Worm (Caenorhabditis elegans) whole organism, mixed stage, embryonic: ENCODE measurements around the gene samp-1.
A peak's percentile ranks its signal among the peaks of the same experiment; 100 is the strongest.

Experiments used
- M03D4.4 ChIP-seq: sonication (generic microtip); optimal IDR thresholded peaks from 2 replicates; lab custom pipeline; 2017; ENCODE audit warnings: mild to moderate bottlenecking, missing genetic modification characterization, missing compliant biosample characterization
- bed-3 ChIP-seq: fragments of 200-800 bp; sonication (Bioruptor generic); optimal IDR thresholded peaks from 3 replicates; lab custom pipeline; 2018; ENCODE audit warnings: mild to moderate bottlenecking, missing genetic modification characterization, moderate library complexity, missing compliant biosample characterization
- blmp-1 ChIP-seq: fragments of 150-350 bp; optimal IDR thresholded peaks from 2 replicates; lab custom pipeline; 2014; ENCODE audit warnings: missing biosample characterization, missing genetic modification characterization
- ceh-39 ChIP-seq: fragments of 150-350 bp; optimal IDR thresholded peaks from 2 replicates; lab custom pipeline; 2014; ENCODE audit warnings: missing biosample characterization, missing genetic modification characterization
- ceh-43 ChIP-seq: fragments of 200-800 bp; sonication (Bioruptor generic); optimal IDR thresholded peaks from 2 replicates; lab custom pipeline; 2018; ENCODE audit warnings: mild to moderate bottlenecking, missing genetic modification characterization, moderate library complexity, missing compliant biosample characterization
- ceh-83 ChIP-seq: fragments of 200-800 bp; sonication (Bioruptor generic); optimal IDR thresholded peaks from 2 replicates; lab custom pipeline; 2018; ENCODE audit warnings: mild to moderate bottlenecking, missing genetic modification characterization, missing compliant biosample characterization
- ces-1 ChIP-seq: fragments of 150-350 bp; optimal IDR thresholded peaks from 2 replicates; lab custom pipeline; 2014; ENCODE audit warnings: missing biosample characterization, missing genetic modification reagents, missing genetic modification characterization
- cnd-1 ChIP-seq: fragments of 200-800 bp; sonication (Bioruptor generic); optimal IDR thresholded peaks from 2 replicates; lab custom pipeline; 2018; ENCODE audit warnings: mild to moderate bottlenecking, missing genetic modification characterization, missing compliant biosample characterization
- drap-1 ChIP-seq: fragments of 200-800 bp; sonication (Bioruptor generic); optimal IDR thresholded peaks from 3 replicates; lab custom pipeline; 2018; ENCODE audit warnings: mild to moderate bottlenecking, missing genetic modification characterization, missing compliant biosample characterization
- elt-1 ChIP-seq: sonication (generic microtip); optimal IDR thresholded peaks from 2 replicates; lab custom pipeline; 2017; ENCODE audit warnings: missing genetic modification characterization, mild to moderate bottlenecking, missing compliant biosample characterization, antibody characterized with exemption, moderate library complexity, borderline replicate concordance; ENCODE audit not compliant: insufficient read depth
- elt-3 ChIP-seq: fragments of 150-350 bp; optimal IDR thresholded peaks from 2 replicates; lab custom pipeline; 2014; ENCODE audit warnings: missing biosample characterization, missing genetic modification characterization
- flh-1 ChIP-seq: fragments of 200-800 bp; sonication (Bioruptor generic); optimal IDR thresholded peaks from 2 replicates; lab custom pipeline; 2018; ENCODE audit warnings: mild to moderate bottlenecking, missing genetic modification characterization, moderate library complexity, missing compliant biosample characterization
- ham-2 ChIP-seq: fragments of 200-800 bp; sonication (Bioruptor generic); optimal IDR thresholded peaks from 2 replicates; lab custom pipeline; 2018; ENCODE audit warnings: mild to moderate bottlenecking, missing genetic modification characterization, missing compliant biosample characterization
- hlh-1 ChIP-seq: fragments of 150-350 bp; optimal IDR thresholded peaks from 2 replicates; lab custom pipeline; 2014; ENCODE audit warnings: missing biosample characterization, missing genetic modification reagents, missing genetic modification characterization
- lin-13 ChIP-seq: fragments of 150-350 bp; optimal IDR thresholded peaks from 2 replicates; lab custom pipeline; 2014; ENCODE audit warnings: missing biosample characterization, missing genetic modification characterization
- lin-32 ChIP-seq: fragments of 200-800 bp; sonication (Bioruptor generic); optimal IDR thresholded peaks from 2 replicates; lab custom pipeline; 2018; ENCODE audit warnings: mild to moderate bottlenecking, missing genetic modification characterization, missing compliant biosample characterization
- lsy-2 ChIP-seq: fragments of 150-350 bp; optimal IDR thresholded peaks from 2 replicates; lab custom pipeline; 2014; ENCODE audit warnings: missing biosample characterization, missing genetic modification characterization
- mab-5 ChIP-seq: fragments of 150-350 bp; optimal IDR thresholded peaks from 2 replicates; lab custom pipeline; 2014; ENCODE audit warnings: missing biosample characterization, missing genetic modification characterization
- mep-1 ChIP-seq: fragments of 150-350 bp; optimal IDR thresholded peaks from 2 replicates; lab custom pipeline; 2017; ENCODE audit warnings: missing biosample characterization, missing genetic modification reagents, missing genetic modification characterization, inconsistent platforms
- mls-2 ChIP-seq: sonication (generic microtip); optimal IDR thresholded peaks from 2 replicates; lab custom pipeline; 2016; ENCODE audit warnings: mild to moderate bottlenecking, missing genetic modification characterization, moderate library complexity, missing compliant biosample characterization
- nhr-12 ChIP-seq: fragments of 150-350 bp; optimal IDR thresholded peaks from 2 replicates; lab custom pipeline; 2014; ENCODE audit warnings: missing biosample characterization, missing genetic modification characterization
- nhr-2 ChIP-seq: fragments of 150-350 bp; optimal IDR thresholded peaks from 2 replicates; lab custom pipeline; 2014; ENCODE audit warnings: missing biosample characterization, missing genetic modification characterization
- nhr-237 ChIP-seq: fragments of 150-350 bp; optimal IDR thresholded peaks from 2 replicates; lab custom pipeline; 2014; ENCODE audit warnings: missing biosample characterization, missing genetic modification characterization
- nhr-28 ChIP-seq: fragments of 150-350 bp; optimal IDR thresholded peaks from 2 replicates; lab custom pipeline; 2014; ENCODE audit warnings: missing biosample characterization, missing genetic modification characterization
- nhr-76 ChIP-seq: sonication (generic microtip); optimal IDR thresholded peaks from 2 replicates; lab custom pipeline; 2017; ENCODE audit warnings: missing biosample characterization, missing genetic modification characterization
- pha-4 ChIP-seq: fragments of 150-350 bp; optimal IDR thresholded peaks from 2 replicates; lab custom pipeline; 2018; ENCODE audit warnings: missing biosample characterization, missing genetic modification reagents, missing genetic modification characterization
- sem-2 ChIP-seq: fragments of 200-800 bp; sonication (Bioruptor generic); optimal IDR thresholded peaks from 2 replicates; lab custom pipeline; 2018; ENCODE audit warnings: mild to moderate bottlenecking, missing genetic modification characterization, missing compliant biosample characterization
- snpc-4 ChIP-seq: fragments of 150-350 bp; optimal IDR thresholded peaks from 2 replicates; lab custom pipeline; 2014; ENCODE audit warnings: missing biosample characterization, missing genetic modification characterization
- sptf-1 ChIP-seq: sonication (generic microtip); optimal IDR thresholded peaks from 2 replicates; lab custom pipeline; 2017; ENCODE audit warnings: mild to moderate bottlenecking, missing genetic modification characterization, moderate library complexity, missing compliant biosample characterization
- tbx-8 ChIP-seq: fragments of 200-800 bp; sonication (Bioruptor generic); optimal IDR thresholded peaks from 2 replicates; lab custom pipeline; 2018; ENCODE audit warnings: mild to moderate bottlenecking, missing genetic modification characterization, moderate library complexity, missing compliant biosample characterization
- unc-120 ChIP-seq: sonication (generic microtip); optimal IDR thresholded peaks from 2 replicates; lab custom pipeline; 2017; ENCODE audit warnings: missing genetic modification characterization, missing compliant biosample characterization; ENCODE audit not compliant: poor library complexity, severe bottlenecking
- unc-39 ChIP-seq: fragments of 150-350 bp; optimal IDR thresholded peaks from 2 replicates; lab custom pipeline; 2014; ENCODE audit warnings: missing biosample characterization, missing genetic modification characterization
- unc-62 ChIP-seq: fragments of 150-350 bp; optimal IDR thresholded peaks from 2 replicates; lab custom pipeline; 2014; ENCODE audit warnings: missing biosample characterization, missing genetic modification reagents, missing genetic modification characterization
- zip-8 ChIP-seq: fragments of 150-350 bp; optimal IDR thresholded peaks from 2 replicates; lab custom pipeline; 2014; ENCODE audit warnings: missing biosample characterization, missing genetic modification characterization
- ztf-11 ChIP-seq: fragments of 150-350 bp; optimal IDR thresholded peaks from 2 replicates; lab custom pipeline; 2014; ENCODE audit warnings: missing biosample characterization, missing genetic modification characterization

The samp-1 gene

DNA sequence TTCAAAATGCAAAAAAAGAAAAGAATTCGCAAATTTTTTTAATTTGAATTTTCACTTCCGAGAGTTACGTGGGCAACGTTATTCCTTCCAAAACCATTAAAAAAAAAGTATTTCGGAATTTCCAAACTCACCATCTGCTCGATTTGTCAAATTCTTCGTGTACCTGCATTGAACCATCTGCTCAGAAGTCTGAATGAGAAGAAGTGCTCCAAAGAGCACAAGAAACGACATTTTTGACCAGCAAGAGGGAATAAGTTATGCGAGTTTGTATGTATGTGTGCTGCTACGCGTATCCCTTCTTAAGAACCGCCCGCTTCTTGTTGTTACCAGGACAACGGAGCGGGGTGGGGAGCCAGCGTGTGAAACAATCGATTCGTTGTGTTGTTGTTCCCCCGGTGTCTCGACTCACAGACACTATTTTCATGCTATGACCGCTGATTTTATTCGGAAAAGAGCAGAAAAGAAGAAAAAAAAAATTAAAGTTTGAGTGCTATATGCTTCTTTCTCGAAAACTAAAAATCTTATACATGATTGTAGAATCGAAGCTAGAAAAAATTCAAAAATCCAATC lies 40.7 kb downstream of the samp-1 start, which contains the start of gene lgc-20:
TSS of gene lgc-20 (minus strand) at position 311 of the 570 bp plus-strand sequence.
- no peak for TF ChIP-seq pha-4 (tag; lab: Kevin White, UChicago)
- TF ChIP-seq cnd-1: no peak
- no peak for TF ChIP-seq unc-120 (tag; lab: Kevin White, UChicago)
- no peak for TF ChIP-seq blmp-1 (tag; lab: Kevin White, UChicago)
- no peak for TF ChIP-seq drap-1 (GFP tag; lab: Kevin White, UChicago)
- TF ChIP-seq elt-1 (tag; lab: Kevin White, UChicago): no peak
- TF ChIP-seq M03D4.4: no peak
- no peak for TF ChIP-seq mab-5
- TF ChIP-seq unc-39 (tag; lab: Kevin White, UChicago): no peak
- TF ChIP-seq nhr-12 (tag; lab: Kevin White, UChicago): no peak
- no peak for TF ChIP-seq nhr-237 (tag; lab: Kevin White, UChicago)

DNA sequence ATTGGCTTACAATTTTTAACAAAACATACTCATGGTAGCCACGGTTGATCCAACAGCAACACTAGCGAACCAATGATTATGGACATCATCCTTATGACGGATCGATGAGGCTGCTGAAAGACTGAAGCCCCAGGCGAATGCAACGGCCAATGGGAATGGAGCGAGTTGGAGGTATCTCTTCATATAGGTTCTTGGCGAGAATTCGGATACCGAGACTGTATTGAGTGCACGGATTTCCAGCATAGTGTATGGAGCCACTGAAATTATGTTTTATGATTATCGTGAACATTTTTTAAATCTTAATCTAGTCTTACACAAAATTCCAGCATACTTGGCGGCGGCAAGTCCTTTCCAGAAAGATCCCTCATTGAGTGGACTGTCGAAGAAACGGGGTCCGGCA lies 41.9 kb downstream of the samp-1 start:
- no peak for TF ChIP-seq ces-1
- TF ChIP-seq nhr-12 (tag; lab: Kevin White, UChicago): no peak
- TF ChIP-seq bed-3: no peak
- TF ChIP-seq sem-2: no peak
- no peak for TF ChIP-seq unc-120 (tag; lab: Kevin White, UChicago)
- TF ChIP-seq pha-4 (tag; lab: Kevin White, UChicago): no peak
- no peak for TF ChIP-seq lsy-2 (tag; lab: Kevin White, UChicago)
- no peak for TF ChIP-seq tbx-8
- no peak for TF ChIP-seq elt-1 (tag; lab: Kevin White, UChicago)

DNA sequence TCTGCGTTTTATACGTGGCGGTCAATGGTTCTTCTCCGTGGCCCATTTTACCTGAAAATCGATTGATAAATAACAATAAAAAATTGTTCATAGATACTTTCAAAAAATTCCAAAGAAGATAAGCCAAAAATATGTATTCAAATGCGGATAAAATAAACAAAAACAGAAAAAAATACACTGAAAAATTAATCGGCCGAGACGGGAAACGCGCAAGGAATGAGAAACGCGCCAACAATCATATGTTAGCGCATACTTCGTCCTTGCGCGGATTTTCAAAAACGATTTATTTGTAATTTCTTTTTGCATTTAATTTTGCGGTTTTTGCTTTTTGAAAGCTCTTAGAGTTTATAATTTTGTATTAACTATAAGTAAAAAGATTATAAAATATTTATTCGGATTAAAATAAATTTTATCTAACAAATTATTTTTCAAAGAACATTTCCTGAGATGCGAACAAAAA lies 42.9 kb downstream of the samp-1 start, which contains the start of gene nduf-11:
TSS of gene nduf-11 (minus strand) at position 51 of the 460 bp plus-strand sequence.
- TF ChIP-seq tbx-8 (no peak), drap-1 (GFP tag; lab: Kevin White, UChicago) (no peak), mep-1 (tag; lab: Kevin White, UChicago) (peak; percentile 86), flh-1 (GFP tag; lab: Kevin White, UChicago) (no peak), hlh-1 (peak; percentile 42), sptf-1 (tag; lab: Kevin White, UChicago) (peak; percentile 78), nhr-237 (tag; lab: Kevin White, UChicago) (peak; percentile 78), nhr-12 (tag; lab: Kevin White, UChicago) (no peak), nhr-28 (tag; lab: Kevin White, UChicago) (no peak), ham-2 (no peak), nhr-76 (tag; lab: Kevin White, UChicago) (no peak), bed-3 (peak; percentile 10), lin-32 (GFP tag; lab: Kevin White, UChicago) (no peak), M03D4.4 (peak; percentile 77), elt-3 (tag; lab: Kevin White, UChicago) (no peak), unc-62 (GFP tag; lab: Kevin White, UChicago) (peak; percentile 3), ces-1 (peak; percentile 63), snpc-4 (no peak), cnd-1 (no peak), nhr-2 (tag; lab: Kevin White, UChicago) (no peak), ceh-39 (no peak), lsy-2 (tag; lab: Kevin White, UChicago) (peak; percentile 86), pha-4 (tag; lab: Kevin White, UChicago) (peak; percentile 64), blmp-1 (tag; lab: Kevin White, UChicago) (no peak), sem-2 (no peak), mab-5 (no peak), mls-2 (tag; lab: Kevin White, UChicago) (peak; percentile 36), zip-8 (tag; lab: Kevin White, UChicago) (no peak), unc-120 (tag; lab: Kevin White, UChicago) (peak; percentile 15), lin-13 (tag; lab: Kevin White, UChicago) (peak; percentile 62), unc-39 (tag; lab: Kevin White, UChicago) (no peak), elt-1 (tag; lab: Kevin White, UChicago) (no peak), ceh-83 (no peak), ztf-11 (tag; lab: Kevin White, UChicago) (no peak), ceh-43 (GFP tag; lab: Kevin White, UChicago) (peak; percentile 70)
